Worm (Caenorhabditis elegans): ENCODE results near the gene srh-268.

ce11 chrV:7590454-7590853 lies 51.3 kb downstream of the srh-268 start, which contains the start of gene C50E3.6:
- no peak for TF ChIP-seq lin-13 (tag; optimal IDR thresholded peaks at IDR 0.05)
- TF ChIP-seq nhr-237 (tag; optimal IDR thresholded peaks at IDR 0.05) = no peak
- no peak for TF ChIP-seq unc-62 (GFP tag; optimal IDR thresholded peaks at IDR 0.05)
- no peak for TF ChIP-seq snpc-4 (tag; optimal IDR thresholded peaks at IDR 0.05)
- no peak for TF ChIP-seq bed-3 (GFP tag; optimal IDR thresholded peaks at IDR 0.05)
- no peak for TF ChIP-seq elt-1 (tag; optimal IDR thresholded peaks at IDR 0.05; ENCODE audit: borderline replicate concordance, insufficient read depth)
- no peak for TF ChIP-seq ceh-43 (GFP tag; optimal IDR thresholded peaks at IDR 0.05)
- TF ChIP-seq lin-32 (GFP tag; optimal IDR thresholded peaks at IDR 0.05) = no peak
- TF ChIP-seq sptf-1 (tag; optimal IDR thresholded peaks at IDR 0.05) = no peak
- TF ChIP-seq pha-4 (tag; optimal IDR thresholded peaks at IDR 0.05) = no peak
- no peak for TF ChIP-seq ceh-39 (tag; optimal IDR thresholded peaks at IDR 0.05)
- no peak for TF ChIP-seq ztf-11 (tag; optimal IDR thresholded peaks at IDR 0.05)

Measured in whole organism, mixed stage, embryonic.